Fruit fly (Drosophila melanogaster) whole organism, embryonic: ENCODE results near the gene tst.

Source experiments
- ATbp ChIP-seq: fragments of 200-800 bp; sonication (Bioruptor generic); optimal IDR thresholded peaks from 2 replicates; lab custom pipeline; 2017; ENCODE audit warnings: missing biosample characterization, mild to moderate bottlenecking, missing genetic modification characterization, missing genetic modification reagents
- Abd-B ChIP-seq: fragments of 200-800 bp; sonication (Bioruptor generic); optimal IDR thresholded peaks from 2 replicates; lab custom pipeline; 2018; ENCODE audit warnings: missing biosample characterization, mild to moderate bottlenecking, missing genetic modification characterization, moderate library complexity
- Atf6 ChIP-seq: fragments of 200-800 bp; sonication (Bioruptor generic); IDR thresholded peaks from 2 replicates; pipeline ENCODE4 v1.3.6; 2022; ENCODE audit warnings: missing biosample characterization, missing genetic modification characterization
- Awh ChIP-seq: fragments of 200-800 bp; sonication (Bioruptor generic); IDR thresholded peaks from 2 replicates; pipeline ENCODE4, ENCODE4 v1.3.6; 2022; ENCODE audit warnings: missing biosample characterization, missing genetic modification characterization
- CG12155 ChIP-seq: fragments of 200-800 bp; sonication (Bioruptor generic); optimal IDR thresholded peaks from 3 replicates; lab custom pipeline; 2016; ENCODE audit warnings: missing biosample characterization, missing genetic modification characterization
- CG1233 ChIP-seq: fragments of 200-800 bp; sonication (Bioruptor generic); optimal IDR thresholded peaks from 4 replicates; lab custom pipeline; 2018; ENCODE audit warnings: missing biosample characterization, mild to moderate bottlenecking, missing genetic modification characterization
- CG13296 ChIP-seq: fragments of 200-800 bp; sonication (Bioruptor generic); optimal IDR thresholded peaks from 3 replicates; lab custom pipeline; 2018; ENCODE audit warnings: missing biosample characterization, mild to moderate bottlenecking, missing genetic modification characterization
- CG13775 ChIP-seq: fragments of 200-800 bp; sonication (Bioruptor generic); optimal IDR thresholded peaks from 3 replicates; lab custom pipeline; 2017; ENCODE audit warnings: missing biosample characterization, mild to moderate bottlenecking, missing genetic modification characterization
- CG15269 ChIP-seq: fragments of 200-800 bp; sonication (Bioruptor generic); optimal IDR thresholded peaks from 2 replicates; lab custom pipeline; 2018; ENCODE audit warnings: missing biosample characterization, mild to moderate bottlenecking, missing genetic modification characterization, moderate library complexity
- CG17612 ChIP-seq: fragments of 200-800 bp; sonication (Bioruptor generic); IDR thresholded peaks from 2 replicates; pipeline ENCODE4 v1.3.6; 2022; ENCODE audit warnings: missing biosample characterization, missing genetic modification characterization
- CG17912 ChIP-seq: fragments of 200-800 bp; sonication (Bioruptor generic); optimal IDR thresholded peaks from 2 replicates; lab custom pipeline; 2018; ENCODE audit warnings: missing biosample characterization, mild to moderate bottlenecking, missing genetic modification characterization
- CG2678 ChIP-seq: fragments of 200-800 bp; sonication (Bioruptor generic); optimal IDR thresholded peaks from 3 replicates; lab custom pipeline; 2019; ENCODE audit warnings: missing biosample characterization, mild to moderate bottlenecking, missing genetic modification characterization, moderate library complexity
- CG34376 ChIP-seq: fragments of 200-800 bp; sonication (Bioruptor generic); optimal IDR thresholded peaks from 2 replicates; lab custom pipeline; 2018; ENCODE audit warnings: missing biosample characterization, mild to moderate bottlenecking, missing genetic modification characterization
- CG42726 ChIP-seq: fragments of 200-800 bp; sonication (Bioruptor generic); IDR thresholded peaks from 2 replicates; pipeline ENCODE4 v1.3.6; 2022; ENCODE audit warnings: missing biosample characterization, missing genetic modification characterization; ENCODE audit not compliant: partially characterized antibody
- CG5245 ChIP-seq: fragments of 200-800 bp; sonication (Bioruptor generic); optimal IDR thresholded peaks from 3 replicates; lab custom pipeline; 2016; ENCODE audit warnings: missing biosample characterization, missing genetic modification characterization
- CG8359 ChIP-seq: fragments of 200-800 bp; sonication (Bioruptor generic); optimal IDR thresholded peaks from 2 replicates; lab custom pipeline; 2017; ENCODE audit warnings: missing biosample characterization, mild to moderate bottlenecking, missing genetic modification characterization, borderline replicate concordance
- CoRest ChIP-seq: fragments of 200-800 bp; sonication (Bioruptor generic); optimal IDR thresholded peaks from 3 replicates; lab custom pipeline; 2018; ENCODE audit warnings: missing biosample characterization, mild to moderate bottlenecking, missing genetic modification characterization, moderate library complexity
- CrebB ChIP-seq: fragments of 200-800 bp; sonication (Bioruptor generic); optimal IDR thresholded peaks from 3 replicates; lab custom pipeline; 2018; ENCODE audit warnings: missing biosample characterization, mild to moderate bottlenecking, missing genetic modification characterization
- Dref ChIP-seq: fragments of 200-800 bp; sonication (Bioruptor generic); IDR thresholded peaks from 2 replicates; pipeline ENCODE4 v1.3.6; 2022; ENCODE audit warnings: missing biosample characterization, missing genetic modification characterization
- Fer3 ChIP-seq: fragments of 200-800 bp; sonication (Bioruptor generic); optimal IDR thresholded peaks from 2 replicates; lab custom pipeline; 2018; ENCODE audit warnings: missing biosample characterization, mild to moderate bottlenecking, missing genetic modification characterization, moderate library complexity
- HLH3B ChIP-seq: fragments of 200-800 bp; sonication (Bioruptor generic); IDR thresholded peaks from 2 replicates; pipeline ENCODE4 v1.3.6; 2022; ENCODE audit warnings: missing biosample characterization, missing genetic modification characterization
- Hey ChIP-seq: fragments of 200-800 bp; sonication (Bioruptor generic); optimal IDR thresholded peaks from 3 replicates; lab custom pipeline; 2018; ENCODE audit warnings: missing biosample characterization, mild to moderate bottlenecking, missing genetic modification characterization
- HmgD ChIP-seq: fragments of 200-800 bp; sonication (Bioruptor generic); optimal IDR thresholded peaks from 3 replicates; lab custom pipeline; 2016; ENCODE audit warnings: missing biosample characterization, missing genetic modification characterization
- Mes4 ChIP-seq: fragments of 200-800 bp; sonication (Bioruptor generic); optimal IDR thresholded peaks from 2 replicates; lab custom pipeline; 2016; ENCODE audit warnings: missing biosample characterization, missing genetic modification characterization
- Pdp1 ChIP-seq, 2 experiments: fragments of 200-800 bp; sonication (Bioruptor generic); optimal IDR thresholded peaks; 3 replicates each; lab custom pipeline; 2016; ENCODE audit warnings: missing biosample characterization in 2 of 2, missing genetic modification characterization in 2 of 2, mild to moderate bottlenecking in 1 of 2, moderate library complexity in 1 of 2
- Trl ChIP-seq, 3 experiments: fragments of >200 bp in 2 of 3; fragments of 200-800 bp in 1 of 3; sonication (Bioruptor generic) in 1 of 3; optimal IDR thresholded peaks; 2 replicates in 1 of 3; 3 replicates in 2 of 3; lab custom pipeline; 2016 to 2017; ENCODE audit warnings: missing biosample characterization in 1 of 3, missing genetic modification characterization in 1 of 3
- Vsx1 ChIP-seq: fragments of 200-800 bp; sonication (Bioruptor generic); optimal IDR thresholded peaks from 2 replicates; lab custom pipeline; 2017; ENCODE audit warnings: missing biosample characterization, mild to moderate bottlenecking, missing genetic modification characterization, missing genetic modification reagents
- ase ChIP-seq: fragments of 200-800 bp; sonication (Bioruptor generic); IDR thresholded peaks from 3 replicates; pipeline ENCODE4 v1.3.6; 2022; ENCODE audit warnings: missing biosample characterization, missing genetic modification characterization
- bowl ChIP-seq: fragments of 200-800 bp; sonication (Bioruptor generic); IDR thresholded peaks from 2 replicates; pipeline ENCODE4 v1.3.6; 2022; ENCODE audit warnings: missing biosample characterization, missing genetic modification characterization
- br ChIP-seq: fragments of >200 bp; optimal IDR thresholded peaks from 2 replicates; lab custom pipeline; 2017
- chm ChIP-seq: fragments of 200-800 bp; sonication (Bioruptor generic); IDR thresholded peaks from 2 replicates; pipeline ENCODE4 v1.3.6; 2022; ENCODE audit warnings: missing biosample characterization, missing genetic modification characterization
- esg ChIP-seq: fragments of 200-800 bp; sonication (Bioruptor generic); conservative IDR thresholded peaks from 2 replicates; pipeline ENCODE4 v1.3.6; 2022; ENCODE audit warnings: missing biosample characterization, missing genetic modification characterization
- ewg ChIP-seq: fragments of 200-800 bp; sonication (Bioruptor generic); optimal IDR thresholded peaks from 3 replicates; lab custom pipeline; 2017; ENCODE audit warnings: mild to moderate bottlenecking, missing biosample characterization, missing genetic modification reagents, missing genetic modification characterization
- eyg ChIP-seq: fragments of 200-800 bp; sonication (Bioruptor generic); optimal IDR thresholded peaks from 3 replicates; lab custom pipeline; 2016; ENCODE audit warnings: missing biosample characterization, missing genetic modification characterization
- fd64A ChIP-seq: fragments of 200-800 bp; sonication (Bioruptor generic); optimal IDR thresholded peaks from 3 replicates; lab custom pipeline; 2018; ENCODE audit warnings: missing biosample characterization, mild to moderate bottlenecking, missing genetic modification characterization
- ftz-f1 ChIP-seq: fragments of 200-800 bp; sonication (Bioruptor generic); optimal IDR thresholded peaks from 2 replicates; lab custom pipeline; 2016; ENCODE audit warnings: missing biosample characterization, missing genetic modification characterization
- kni ChIP-seq: fragments of 200-800 bp; sonication (Bioruptor generic); optimal IDR thresholded peaks from 3 replicates; lab custom pipeline; 2017; ENCODE audit warnings: mild to moderate bottlenecking, missing biosample characterization, missing genetic modification reagents, missing genetic modification characterization
- lbe ChIP-seq: fragments of 200-800 bp; sonication (Bioruptor generic); optimal IDR thresholded peaks from 2 replicates; lab custom pipeline; 2016; ENCODE audit warnings: missing biosample characterization, mild to moderate bottlenecking, missing genetic modification characterization
- mirr ChIP-seq: fragments of 200-800 bp; sonication (Bioruptor generic); optimal IDR thresholded peaks from 3 replicates; lab custom pipeline; 2018; ENCODE audit warnings: missing biosample characterization, mild to moderate bottlenecking, missing genetic modification characterization
- org-1 ChIP-seq: fragments of 200-800 bp; sonication (Bioruptor generic); optimal IDR thresholded peaks from 2 replicates; lab custom pipeline; 2017; ENCODE audit warnings: missing biosample characterization, missing genetic modification characterization
- pan ChIP-seq, 4 experiments: fragments of >200 bp in 3 of 4; fragments of 200-800 bp in 1 of 4; sonication (Bioruptor generic) in 1 of 4; optimal IDR thresholded peaks in 3 of 4; IDR thresholded peaks in 1 of 4; 2 replicates each; pipeline versions ENCODE4 v1.3.6 to Lab custom; 2017 to 2022; ENCODE audit warnings: missing biosample characterization in 2 of 4, missing genetic modification characterization in 2 of 4, mixed read lengths in 1 of 4
- pfk ChIP-seq: fragments of 200-800 bp; sonication (Bioruptor generic); optimal IDR thresholded peaks from 2 replicates; lab custom pipeline; 2018; ENCODE audit warnings: missing biosample characterization, mild to moderate bottlenecking, missing genetic modification characterization, moderate library complexity
- rib ChIP-seq: fragments of 200-800 bp; sonication (Bioruptor generic); IDR thresholded peaks from 2 replicates; pipeline ENCODE4 v1.3.6; 2022; ENCODE audit warnings: missing biosample characterization, missing genetic modification characterization
- sd ChIP-seq: fragments of 200-800 bp; sonication (Bioruptor generic); optimal IDR thresholded peaks from 3 replicates; lab custom pipeline; 2018; ENCODE audit warnings: missing biosample characterization, mild to moderate bottlenecking, missing genetic modification characterization, moderate library complexity
- sug ChIP-seq: fragments of 200-800 bp; optimal IDR thresholded peaks from 2 replicates; lab custom pipeline; 2019; ENCODE audit warnings: missing biosample characterization, mild to moderate bottlenecking, missing genetic modification characterization, moderate library complexity
- toy ChIP-seq: fragments of 200-800 bp; sonication (Bioruptor generic); IDR thresholded peaks from 2 replicates; pipeline ENCODE4 v1.3.6; 2022; ENCODE audit warnings: missing biosample characterization, missing genetic modification characterization
- unpg ChIP-seq: fragments of 200-800 bp; sonication (Bioruptor generic); optimal IDR thresholded peaks from 3 replicates; lab custom pipeline; 2018; ENCODE audit warnings: missing biosample characterization, mild to moderate bottlenecking, missing genetic modification characterization, moderate library complexity

The tst gene

DNA sequence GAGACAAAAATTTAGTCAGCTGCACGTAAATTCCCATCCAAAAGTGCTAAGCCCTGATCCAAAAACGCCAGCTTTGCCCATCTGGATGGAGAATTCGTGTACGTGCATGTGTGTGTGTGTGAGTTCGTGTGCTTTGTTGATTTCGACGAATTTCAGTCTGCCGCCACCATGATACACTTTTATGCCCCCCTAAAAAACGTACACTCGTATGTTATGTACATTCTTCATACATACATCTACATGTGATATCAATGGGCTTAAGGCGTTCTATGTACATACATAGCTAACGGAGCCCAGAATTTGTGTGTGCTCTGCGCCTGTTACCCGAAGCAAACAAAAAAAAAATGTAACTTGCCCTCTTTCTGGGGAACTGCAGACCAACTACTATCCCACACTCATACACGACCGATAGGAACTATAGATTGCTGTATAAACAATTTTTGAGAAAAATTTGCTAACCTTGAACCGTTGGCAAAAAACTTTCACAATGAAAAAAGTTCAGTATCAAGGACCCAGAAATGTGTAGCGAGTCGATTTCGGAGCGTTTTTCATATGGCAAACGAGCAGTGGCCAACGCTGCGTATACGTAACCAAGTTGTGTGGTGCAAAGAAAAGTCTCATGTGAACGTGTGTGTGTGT lies 46.8 kb downstream of the tst start (continued):
- TF ChIP-seq CG15269 (tag; lab: Kevin White, UChicago), result peak; percentile 9
- TF ChIP-seq CG2678 (tag; lab: Kevin White, UChicago), result peak; percentile 46
- no peak for TF ChIP-seq pan (optimal IDR thresholded peaks at IDR 0.05; lab: Kevin White, UChicago)
- no peak for TF ChIP-seq pan (GFP tag; optimal IDR thresholded peaks at IDR 0.05 in 1 of 2, IDR thresholded peaks at IDR 0.05 in 1 of 2)
- peak; percentile 32 for TF ChIP-seq CrebB (tag; lab: Kevin White, UChicago)
- TF ChIP-seq Fer3 (tag; lab: Kevin White, UChicago), result peak; percentile 30
- 0 out of 2 replicates have a peak, but pooled peaks have one; percentile 7 for TF ChIP-seq CG17612 (GFP tag; lab: Robert Waterston, UW)
- TF ChIP-seq org-1 (GFP tag; lab: Kevin White, UChicago), result peak; percentile 14
- TF ChIP-seq CG42726 (GFP tag; lab: Robert Waterston, UW), result peak; percentile 19; the same call in 1 of the 2 replicates
- TF ChIP-seq toy (GFP tag; lab: Robert Waterston, UW), result 0 out of 2 replicates have a peak, but pooled peaks have one; percentile 7
- TF ChIP-seq Hey (tag; lab: Kevin White, UChicago), result peak; percentile 41
- peak; percentile 49 for TF ChIP-seq kni
- TF ChIP-seq CG12155 (GFP tag; lab: Kevin White, UChicago), result no peak
- peak; percentile 49; the same call in 1 of the 2 replicates for TF ChIP-seq Atf6 (GFP tag; lab: Robert Waterston, UW)
- TF ChIP-seq fd64A (GFP tag; lab: Kevin White, UChicago), result peak; percentile 42
- peak; percentile 17 for TF ChIP-seq lbe (GFP tag; lab: Kevin White, UChicago)
- no peak for TF ChIP-seq Dref
- TF ChIP-seq Pdp1 (GFP tag; optimal IDR thresholded peaks at IDR 0.05; lab: Kevin White, UChicago), result peak in 1 of 2 experiments; percentile 51
- peak; percentile 81 for TF ChIP-seq sug (tag; lab: Kevin White, UChicago)
- no peak for TF ChIP-seq br
- TF ChIP-seq CG13775 (GFP tag; lab: Kevin White, UChicago), result peak; percentile 11
- no peak for TF ChIP-seq Abd-B (GFP tag; lab: Kevin White, UChicago)
- peak; percentile 20 for TF ChIP-seq CoRest (tag; lab: Kevin White, UChicago)
- TF ChIP-seq bowl (GFP tag; lab: Robert Waterston, UW), result no peak
- TF ChIP-seq ATbp (GFP tag; lab: Kevin White, UChicago), result peak; percentile 39
- peak; percentile 61 for TF ChIP-seq CG13296
- peak; percentile 78 for TF ChIP-seq CG34376
- peak in 1 of 2 experiments; percentile 1 for TF ChIP-seq Trl (optimal IDR thresholded peaks at IDR 0.05; lab: Kevin White, UChicago)
- no peak for TF ChIP-seq Trl (GFP tag; optimal IDR thresholded peaks at IDR 0.05; lab: Kevin White, UChicago)
- TF ChIP-seq CG1233, result peak; percentile 21
- TF ChIP-seq ftz-f1, result peak; percentile 71
- TF ChIP-seq HLH3B (GFP tag; lab: Robert Waterston, UW), result 0 out of 2 replicates have a peak, but pooled peaks have one; percentile 21
- TF ChIP-seq pfk (GFP tag; lab: Kevin White, UChicago), result peak; percentile 34

dm6 chr3R:23724843-23725506 lies 47.7 kb downstream of the tst start:
- no peak for TF ChIP-seq CG8359 (GFP tag; lab: Kevin White, UChicago)
- TF ChIP-seq sug (tag; lab: Kevin White, UChicago), result peak; percentile 97
- TF ChIP-seq CG5245, result no peak
- peak; percentile 70; the same call in 1 of the 2 replicates for TF ChIP-seq rib (GFP tag; lab: Robert Waterston, UW)
- TF ChIP-seq ewg (GFP tag; lab: Kevin White, UChicago), result no peak
- TF ChIP-seq unpg (GFP tag; lab: Kevin White, UChicago), result no peak
- no peak for TF ChIP-seq ase (GFP tag; lab: Robert Waterston, UW)
- TF ChIP-seq HmgD (GFP tag; lab: Kevin White, UChicago), result no peak
- no peak for TF ChIP-seq CG17912 (GFP tag; lab: Kevin White, UChicago)
- TF ChIP-seq Awh (GFP tag; lab: Robert Waterston, UW), result no peak
- TF ChIP-seq eyg (GFP tag; lab: Kevin White, UChicago), result no peak
- TF ChIP-seq Vsx1 (GFP tag; lab: Kevin White, UChicago), result peak; percentile 30
- TF ChIP-seq mirr (GFP tag; lab: Kevin White, UChicago), result peak; percentile 86
- no peak for TF ChIP-seq Mes4 (GFP tag; lab: Kevin White, UChicago)
- TF ChIP-seq esg (GFP tag; lab: Robert Waterston, UW), result no peak
- TF ChIP-seq chm (GFP tag; lab: Robert Waterston, UW), result no peak; the same call in 1 of the 2 replicates
- peak; percentile 74 for TF ChIP-seq sd (tag; lab: Kevin White, UChicago)
